Worm (Caenorhabditis elegans) whole organism, late embryonic: ENCODE results near the gene C48D1.9.

Experiments
- C08G9.2 ChIP-seq: sonication (generic microtip); optimal IDR thresholded peaks from 2 replicates; lab custom pipeline; 2016; ENCODE audit warnings: mild to moderate bottlenecking, missing genetic modification characterization, moderate library complexity, missing compliant biosample characterization
- C38D4.7 ChIP-seq: fragments of 200-800 bp; sonication (Bioruptor generic); optimal IDR thresholded peaks from 2 replicates; lab custom pipeline; 2018; ENCODE audit warnings: mild to moderate bottlenecking, missing genetic modification characterization, moderate library complexity, missing compliant biosample characterization
- F13H6.1 ChIP-seq: sonication (generic microtip); optimal IDR thresholded peaks from 2 replicates; lab custom pipeline; 2016; ENCODE audit warnings: missing genetic modification characterization, missing compliant biosample characterization
- K02D7.2 ChIP-seq: sonication (generic microtip); optimal IDR thresholded peaks from 2 replicates; lab custom pipeline; 2017; ENCODE audit warnings: mild to moderate bottlenecking, missing genetic modification characterization, missing compliant biosample characterization
- ama-1 ChIP-seq: fragments of 150-350 bp; optimal IDR thresholded peaks from 2 replicates; lab custom pipeline; 2014
- ceh-22 ChIP-seq: sonication (generic microtip); optimal IDR thresholded peaks from 2 replicates; lab custom pipeline; 2017; ENCODE audit warnings: missing biosample characterization, missing genetic modification characterization
- ceh-24 ChIP-seq: sonication (generic microtip); optimal IDR thresholded peaks from 2 replicates; lab custom pipeline; 2016; ENCODE audit warnings: mild to moderate bottlenecking, missing genetic modification characterization, missing compliant biosample characterization
- ceh-34 ChIP-seq: sonication (generic microtip); optimal IDR thresholded peaks from 2 replicates; lab custom pipeline; 2016; ENCODE audit warnings: mild to moderate bottlenecking, missing genetic modification characterization, missing compliant biosample characterization
- ceh-45 ChIP-seq: fragments of 200-800 bp; sonication (Bioruptor generic); IDR thresholded peaks from 2 replicates; pipeline ENCODE4 v1.3.6; 2022; ENCODE audit warnings: missing genetic modification reagents, missing genetic modification characterization, missing compliant biosample characterization
- ceh-9 ChIP-seq: sonication (generic microtip); optimal IDR thresholded peaks from 2 replicates; lab custom pipeline; 2016; ENCODE audit warnings: mild to moderate bottlenecking, missing genetic modification characterization, inconsistent platforms, missing compliant biosample characterization
- che-1 ChIP-seq: sonication (generic microtip); optimal IDR thresholded peaks from 2 replicates; lab custom pipeline; 2016; ENCODE audit warnings: mild to moderate bottlenecking, missing genetic modification characterization, missing compliant biosample characterization
- dmd-4 ChIP-seq: sonication (generic microtip); optimal IDR thresholded peaks from 2 replicates; lab custom pipeline; 2016; ENCODE audit warnings: borderline replicate concordance, missing genetic modification characterization, missing compliant biosample characterization
- dve-1 ChIP-seq: sonication (generic microtip); optimal IDR thresholded peaks from 2 replicates; lab custom pipeline; 2017; ENCODE audit warnings: antibody characterized with exemption, mild to moderate bottlenecking, missing genetic modification characterization, missing compliant biosample characterization
- elt-2 ChIP-seq: sonication (generic microtip); optimal IDR thresholded peaks from 2 replicates; lab custom pipeline; 2016; ENCODE audit warnings: missing genetic modification reagents, missing genetic modification characterization, missing compliant biosample characterization
- elt-4 ChIP-seq: sonication (generic microtip); optimal IDR thresholded peaks from 2 replicates; lab custom pipeline; 2016; ENCODE audit warnings: missing genetic modification characterization, missing compliant biosample characterization
- fkh-10 ChIP-seq: fragments of 150-350 bp; optimal IDR thresholded peaks from 2 replicates; lab custom pipeline; 2014; ENCODE audit warnings: missing biosample characterization, missing genetic modification reagents, missing genetic modification characterization
- fkh-6 ChIP-seq: sonication (generic microtip); optimal IDR thresholded peaks from 2 replicates; lab custom pipeline; 2016; ENCODE audit warnings: missing genetic modification characterization, missing compliant biosample characterization
- hlh-13 ChIP-seq: fragments of 200-800 bp; sonication (Bioruptor generic); optimal IDR thresholded peaks from 2 replicates; lab custom pipeline; 2018; ENCODE audit warnings: mild to moderate bottlenecking, missing genetic modification characterization, missing compliant biosample characterization
- hlh-15 ChIP-seq: sonication (generic microtip); optimal IDR thresholded peaks from 2 replicates; lab custom pipeline; 2016; ENCODE audit warnings: missing genetic modification characterization, missing compliant biosample characterization
- hlh-30 ChIP-seq: sonication (generic microtip); optimal IDR thresholded peaks from 2 replicates; lab custom pipeline; 2017; ENCODE audit warnings: antibody characterized with exemption, missing genetic modification characterization, missing compliant biosample characterization; ENCODE audit not compliant: insufficient read depth
- lin-11 ChIP-seq: fragments of 200-800 bp; sonication (Bioruptor generic); optimal IDR thresholded peaks from 2 replicates; lab custom pipeline; 2018; ENCODE audit warnings: mild to moderate bottlenecking, missing genetic modification characterization, missing compliant biosample characterization
- madf-2 ChIP-seq: sonication (generic microtip); optimal IDR thresholded peaks from 2 replicates; lab custom pipeline; 2017; ENCODE audit warnings: missing genetic modification characterization, missing compliant biosample characterization
- nhr-232 ChIP-seq: sonication (generic microtip); optimal IDR thresholded peaks from 2 replicates; lab custom pipeline; 2016; ENCODE audit warnings: missing genetic modification characterization, missing compliant biosample characterization
- npax-4 ChIP-seq: sonication (generic microtip); optimal IDR thresholded peaks from 2 replicates; lab custom pipeline; 2016; ENCODE audit warnings: missing genetic modification characterization, missing compliant biosample characterization
- pat-9 ChIP-seq: fragments of 200-800 bp; sonication (Bioruptor generic); optimal IDR thresholded peaks from 2 replicates; lab custom pipeline; 2018; ENCODE audit warnings: mild to moderate bottlenecking, missing genetic modification characterization, moderate library complexity, missing compliant biosample characterization
- pha-2 ChIP-seq: sonication (generic microtip); optimal IDR thresholded peaks from 2 replicates; lab custom pipeline; 2017; ENCODE audit warnings: mild to moderate bottlenecking, missing genetic modification characterization, missing compliant biosample characterization
- pha-4 ChIP-seq: fragments of 150-350 bp; optimal IDR thresholded peaks from 2 replicates; lab custom pipeline; 2018; ENCODE audit warnings: missing biosample characterization, missing genetic modification reagents, missing genetic modification characterization
- pqm-1 ChIP-seq: sonication (generic microtip); optimal IDR thresholded peaks from 2 replicates; lab custom pipeline; 2016; ENCODE audit warnings: missing genetic modification characterization, missing compliant biosample characterization
- pros-1 ChIP-seq: fragments of 150-350 bp; optimal IDR thresholded peaks from 2 replicates; lab custom pipeline; 2014; ENCODE audit warnings: missing biosample characterization, missing genetic modification reagents, missing genetic modification characterization
- ref-2 ChIP-seq: sonication (generic microtip); optimal IDR thresholded peaks from 2 replicates; lab custom pipeline; 2016; ENCODE audit warnings: missing genetic modification characterization, missing compliant biosample characterization
- rnt-1 ChIP-seq: sonication (generic microtip); optimal IDR thresholded peaks from 2 replicates; lab custom pipeline; 2016; ENCODE audit warnings: missing genetic modification characterization, missing compliant biosample characterization
- sox-2 ChIP-seq: fragments of 200-800 bp; sonication (Bioruptor generic); IDR thresholded peaks from 2 replicates; pipeline ENCODE4 v1.3.6; 2022; ENCODE audit warnings: missing genetic modification reagents, missing genetic modification characterization, missing compliant biosample characterization
- syd-9 ChIP-seq: sonication (generic microtip); optimal IDR thresholded peaks from 2 replicates; lab custom pipeline; 2016; ENCODE audit warnings: mild to moderate bottlenecking, missing genetic modification characterization, moderate library complexity, missing compliant biosample characterization
- tbx-2 ChIP-seq: sonication (generic microtip); optimal IDR thresholded peaks from 2 replicates; lab custom pipeline; 2016; ENCODE audit warnings: missing genetic modification characterization, missing compliant biosample characterization
- unc-55 ChIP-seq: sonication (generic microtip); optimal IDR thresholded peaks from 2 replicates; lab custom pipeline; 2017; ENCODE audit warnings: missing biosample characterization, missing genetic modification reagents, missing genetic modification characterization
- ztf-16 ChIP-seq: sonication (generic microtip); optimal IDR thresholded peaks from 2 replicates; lab custom pipeline; 2017; ENCODE audit warnings: missing genetic modification characterization, missing compliant biosample characterization

C48D1.9 gene

DNA sequence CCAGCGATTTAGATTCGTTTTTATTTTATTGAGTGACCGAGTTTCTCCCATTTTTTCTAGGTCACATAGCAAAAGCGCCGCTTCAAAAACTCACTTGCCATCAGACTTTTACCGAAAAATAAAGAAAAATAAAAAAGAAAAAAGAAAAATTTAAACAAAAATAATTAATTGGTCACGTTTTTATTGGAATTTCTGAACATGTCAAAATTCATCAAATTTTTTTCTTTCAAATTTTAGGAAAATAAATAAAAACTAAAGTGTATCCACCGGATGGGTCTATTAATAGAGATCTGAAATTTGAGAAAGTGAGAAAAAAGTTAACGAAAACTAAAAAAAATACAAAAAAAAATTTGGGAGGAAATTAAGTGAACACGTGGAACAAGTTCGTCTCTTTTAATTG, at the start of gene C48D1.9:
Gene C48D1.9, minus strand, starts transcription at position 101 of the 400 bp plus-strand sequence.
- TF ChIP-seq C08G9.2 (tag; lab: Kevin White, UChicago) = no peak
- no peak for TF ChIP-seq rnt-1 (tag; lab: Kevin White, UChicago)
- TF ChIP-seq F13H6.1 (tag; lab: Kevin White, UChicago) = no peak
- TF ChIP-seq sox-2 (GFP tag; lab: Robert Waterston, UW) = no peak
- no peak for TF ChIP-seq K02D7.2 (tag; lab: Kevin White, UChicago)
- no peak for TF ChIP-seq pha-4 (tag; lab: Kevin White, UChicago)
- no peak for TF ChIP-seq pros-1 (tag; lab: Kevin White, UChicago)
- TF ChIP-seq che-1 = no peak
- TF ChIP-seq pat-9 (tag; lab: Kevin White, UChicago) = no peak
- TF ChIP-seq ceh-34 = no peak
- no peak for TF ChIP-seq lin-11 (tag; lab: Kevin White, UChicago)
- TF ChIP-seq ama-1 (lab: Kevin White, UChicago) = no peak
- no peak for TF ChIP-seq syd-9 (tag; lab: Kevin White, UChicago)
- TF ChIP-seq, all 69 proteins: peak for 0

ce11 chrIV:13258872-13259271, 49.4 kb upstream of the C48D1.9 start, which contains the start of gene JC8.16:
TSS of gene JC8.16 (plus strand) at chrIV:13259172.
- no peak for TF ChIP-seq che-1

DNA sequence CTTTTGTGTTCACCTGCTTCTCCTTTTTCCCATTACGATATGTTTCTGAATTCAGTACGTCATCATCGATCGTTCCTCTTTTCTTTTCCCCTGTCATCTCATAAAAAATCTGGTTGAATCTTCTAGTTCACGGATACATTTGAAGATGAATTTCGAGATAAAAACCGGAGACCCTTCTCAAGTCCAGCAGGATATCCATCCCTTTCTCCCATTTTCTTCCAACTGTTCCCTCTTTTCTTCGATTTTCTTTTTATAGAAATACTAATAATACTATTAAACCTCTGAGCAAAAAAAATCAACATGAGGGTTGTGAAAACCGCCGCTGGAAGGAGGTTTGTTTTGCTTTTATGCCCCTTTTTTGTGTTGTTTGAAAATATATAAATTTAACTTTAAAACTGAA, 46.4 kb upstream of the C48D1.9 start, which contains the start of gene bus-12:
Gene bus-12, plus strand, starts transcription at position 301 of the 400 bp plus-strand sequence.
- TF ChIP-seq ceh-34 (no peak), C38D4.7 (GFP tag; lab: Kevin White, UChicago) (no peak), elt-4 (tag; lab: Kevin White, UChicago) (no peak), fkh-6 (tag; lab: Kevin White, UChicago) (no peak), dve-1 (tag; lab: Kevin White, UChicago) (no peak), madf-2 (tag; lab: Kevin White, UChicago) (no peak)

ce11 chrIV:13253841-13254240, 44.4 kb upstream of the C48D1.9 start, which contains the start of gene ttr-45:
TSS of gene ttr-45 (plus strand) at chrIV:13254225.
- TF ChIP-seq ceh-34 (no peak), elt-2 (tag; lab: Kevin White, UChicago) (peak; percentile 61)

DNA sequence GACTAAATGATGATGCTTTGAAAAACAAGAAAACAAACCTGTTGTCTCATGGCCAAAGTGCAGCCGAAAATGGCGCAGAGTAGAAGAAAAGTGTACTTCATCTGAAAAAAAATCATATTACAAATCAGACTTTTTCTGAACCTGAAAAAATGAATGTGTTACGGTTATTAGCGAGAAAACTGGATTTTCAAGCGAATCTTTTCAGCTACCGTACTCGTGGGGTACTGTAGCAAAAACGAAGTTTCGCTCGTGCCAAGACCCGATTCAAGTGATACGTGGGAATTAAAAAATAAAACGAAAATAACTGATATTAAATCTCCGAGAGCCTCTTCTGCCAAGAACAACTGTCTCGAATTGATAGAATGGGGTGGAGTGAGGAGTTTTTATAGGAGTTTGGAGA, 42.7 kb upstream of the C48D1.9 start, which contains the start of gene ttr-51:
Gene ttr-51, minus strand, starts transcription at position 101 of the 400 bp plus-strand sequence.
- TF ChIP-seq ceh-22 (tag; lab: Kevin White, UChicago) (no peak), syd-9 (tag; lab: Kevin White, UChicago) (no peak), fkh-10 (no peak), F13H6.1 (tag; lab: Kevin White, UChicago) (no peak), C08G9.2 (tag; lab: Kevin White, UChicago) (no peak), elt-4 (tag; lab: Kevin White, UChicago) (no peak), ceh-24 (tag; lab: Kevin White, UChicago) (no peak), C38D4.7 (GFP tag; lab: Kevin White, UChicago) (no peak), unc-55 (no peak), hlh-13 (GFP tag; lab: Kevin White, UChicago) (no peak), ceh-9 (no peak), che-1 (no peak), ama-1 (lab: Kevin White, UChicago) (no peak), hlh-15 (tag; lab: Kevin White, UChicago) (no peak), npax-4 (tag; lab: Kevin White, UChicago) (no peak), hlh-30 (tag; lab: Kevin White, UChicago) (no peak), ref-2 (tag; lab: Kevin White, UChicago) (no peak), rnt-1 (tag; lab: Kevin White, UChicago) (no peak), pha-2 (tag; lab: Kevin White, UChicago) (no peak)
- TF ChIP-seq, all 69 proteins: peak for 0

- TF ChIP-seq dmd-4 (tag; lab: Kevin White, UChicago) (no peak), nhr-232 (tag; lab: Kevin White, UChicago) (no peak), tbx-2 (tag; lab: Kevin White, UChicago) (no peak), ceh-24 (tag; lab: Kevin White, UChicago) (no peak), ztf-16 (tag; lab: Kevin White, UChicago) (no peak), sox-2 (GFP tag; lab: Robert Waterston, UW) (no peak), pqm-1 (tag; lab: Kevin White, UChicago) (no peak), lin-11 (tag; lab: Kevin White, UChicago) (no peak), ceh-45 (GFP tag; lab: Robert Waterston, UW) (no peak), ceh-22 (tag; lab: Kevin White, UChicago) (no peak), dve-1 (tag; lab: Kevin White, UChicago) (no peak)
Observed at ce11 chrIV:13250243-13250642, 40.8 kb upstream of the C48D1.9 start.
